Fruit fly (Drosophila melanogaster) whole organism, embryonic: ENCODE data around the gene Bcat.

Source experiments
- Adf1 ChIP-seq: fragments of 200-800 bp; sonication (Bioruptor generic); IDR thresholded peaks from 2 replicates; pipeline ENCODE4 v1.3.6; 2022; ENCODE audit warnings: missing biosample characterization, missing genetic modification characterization
- BEAF-32 ChIP-seq: fragments of 200-800 bp; sonication (Bioruptor generic); optimal IDR thresholded peaks from 3 replicates; lab custom pipeline; 2017; ENCODE audit warnings: missing biosample characterization, missing genetic modification characterization, mild to moderate bottlenecking, moderate library complexity, missing genetic modification reagents
- CG12391 ChIP-seq: fragments of 200-800 bp; sonication (Bioruptor generic); optimal IDR thresholded peaks from 3 replicates; lab custom pipeline; 2018; ENCODE audit warnings: missing biosample characterization, mild to moderate bottlenecking, missing genetic modification characterization, moderate library complexity
- CG12659 ChIP-seq: fragments of 200-800 bp; sonication (Bioruptor generic); optimal IDR thresholded peaks from 3 replicates; lab custom pipeline; 2017; ENCODE audit warnings: mild to moderate bottlenecking, missing biosample characterization, missing genetic modification reagents, missing genetic modification characterization
- CG14860 ChIP-seq: fragments of 200-800 bp; sonication (Bioruptor generic); IDR thresholded peaks from 3 replicates; pipeline ENCODE4 v1.3.6; 2022; ENCODE audit warnings: missing biosample characterization, missing genetic modification characterization; ENCODE audit not compliant: partially characterized antibody
- CG15601 ChIP-seq: fragments of 200-800 bp; sonication (Bioruptor generic); optimal IDR thresholded peaks from 3 replicates; lab custom pipeline; 2019; ENCODE audit warnings: missing biosample characterization, mild to moderate bottlenecking, missing genetic modification characterization, moderate library complexity
- CG17328 ChIP-seq: fragments of 200-800 bp; sonication (Bioruptor generic); IDR thresholded peaks from 2 replicates; pipeline ENCODE4 v1.3.6; 2022; ENCODE audit warnings: missing biosample characterization, missing genetic modification characterization
- CG1792 ChIP-seq: fragments of 200-800 bp; sonication (Bioruptor generic); optimal IDR thresholded peaks from 2 replicates; lab custom pipeline; 2016; ENCODE audit warnings: missing biosample characterization, missing genetic modification characterization
- CG18619 ChIP-seq: fragments of 200-800 bp; sonication (Bioruptor generic); optimal IDR thresholded peaks from 3 replicates; lab custom pipeline; 2017; ENCODE audit warnings: missing biosample characterization, mild to moderate bottlenecking, missing genetic modification characterization
- CG2199 ChIP-seq: fragments of 200-800 bp; sonication (Bioruptor generic); IDR thresholded peaks from 3 replicates; pipeline ENCODE4 v1.3.6; 2022; ENCODE audit warnings: missing biosample characterization, missing genetic modification characterization
- CG31441 ChIP-seq: fragments of 200-800 bp; sonication (Bioruptor generic); IDR thresholded peaks from 2 replicates; pipeline ENCODE4 v1.3.6; 2022; ENCODE audit warnings: missing biosample characterization, missing genetic modification characterization
- CG3281 ChIP-seq: fragments of 200-800 bp; sonication (Bioruptor generic); optimal IDR thresholded peaks from 3 replicates; lab custom pipeline; 2017; ENCODE audit warnings: missing biosample characterization, mild to moderate bottlenecking, missing genetic modification characterization
- CG34422 ChIP-seq: fragments of 200-800 bp; sonication (Bioruptor generic); IDR thresholded peaks from 3 replicates; pipeline ENCODE4 v1.3.6; 2022; ENCODE audit warnings: missing biosample characterization, missing genetic modification characterization
- CG4424 ChIP-seq: fragments of 200-800 bp; sonication (Bioruptor generic); optimal IDR thresholded peaks from 3 replicates; lab custom pipeline; 2016; ENCODE audit warnings: missing biosample characterization, missing genetic modification characterization
- CG6175 ChIP-seq: fragments of 200-800 bp; sonication (Bioruptor generic); IDR thresholded peaks from 3 replicates; pipeline ENCODE4 v1.3.6; 2022; ENCODE audit warnings: missing biosample characterization, missing genetic modification characterization
- CG9215 ChIP-seq: fragments of 200-800 bp; sonication (Bioruptor generic); IDR thresholded peaks from 2 replicates; pipeline ENCODE4 v1.3.6; 2022; ENCODE audit warnings: missing biosample characterization, missing genetic modification characterization
- CG9437 ChIP-seq: fragments of 200-800 bp; sonication (Bioruptor generic); optimal IDR thresholded peaks from 2 replicates; lab custom pipeline; 2018; ENCODE audit warnings: missing biosample characterization, mild to moderate bottlenecking, missing genetic modification characterization
- Dip2 ChIP-seq: fragments of 200-800 bp; sonication (Bioruptor generic); IDR thresholded peaks from 2 replicates; pipeline ENCODE4 v1.3.6; 2022; ENCODE audit warnings: missing biosample characterization, missing genetic modification characterization
- Dll ChIP-seq: fragments of 200-800 bp; sonication (Bioruptor generic); IDR thresholded peaks from 4 replicates; pipeline ENCODE4 v1.3.6; 2022; ENCODE audit warnings: missing biosample characterization, missing genetic modification characterization; ENCODE audit not compliant: partially characterized antibody
- Elba2 ChIP-seq: fragments of 200-800 bp; sonication (Bioruptor generic); optimal IDR thresholded peaks from 3 replicates; lab custom pipeline; 2016; ENCODE audit warnings: missing biosample characterization, missing genetic modification characterization
- Ets65A ChIP-seq: fragments of 200-800 bp; sonication (Bioruptor generic); peaks from one replicate; lab custom pipeline; 2016; ENCODE audit warnings: missing biosample characterization, missing genetic modification characterization
- HLHmδ ChIP-seq: fragments of 200-800 bp; sonication (Bioruptor generic); optimal IDR thresholded peaks from 2 replicates; lab custom pipeline; 2018; ENCODE audit warnings: missing biosample characterization, mild to moderate bottlenecking, missing genetic modification characterization, moderate library complexity
- Jarid2 ChIP-seq: fragments of 200-800 bp; sonication (Bioruptor generic); optimal IDR thresholded peaks from 3 replicates; lab custom pipeline; 2017; ENCODE audit warnings: mild to moderate bottlenecking, missing biosample characterization, missing genetic modification reagents, missing genetic modification characterization
- Kr ChIP-seq: fragments of 200-800 bp; sonication (Bioruptor generic); optimal IDR thresholded peaks from 2 replicates; lab custom pipeline; 2017; ENCODE audit warnings: missing biosample characterization, mild to moderate bottlenecking, missing genetic modification characterization
- Lpt ChIP-seq: fragments of >200 bp; optimal IDR thresholded peaks from 2 replicates; lab custom pipeline; 2018; ENCODE audit warnings: missing biosample characterization, missing genetic modification characterization
- NC2α ChIP-seq: fragments of 200-800 bp; sonication (Bioruptor generic); optimal IDR thresholded peaks from 2 replicates; lab custom pipeline; 2016; ENCODE audit warnings: missing biosample characterization, missing genetic modification characterization
- Nf-YA ChIP-seq: fragments of 200-800 bp; sonication (Bioruptor generic); IDR thresholded peaks from 2 replicates; pipeline ENCODE4 v1.3.6; 2022; ENCODE audit warnings: missing biosample characterization, missing genetic modification characterization
- Trl ChIP-seq, 3 experiments: fragments of >200 bp in 2 of 3; fragments of 200-800 bp in 1 of 3; sonication (Bioruptor generic) in 1 of 3; optimal IDR thresholded peaks; 2 replicates in 1 of 3; 3 replicates in 2 of 3; lab custom pipeline; 2016 to 2017; ENCODE audit warnings: missing biosample characterization in 1 of 3, missing genetic modification characterization in 1 of 3
- YL-1 ChIP-seq: fragments of 200-800 bp; sonication (Bioruptor generic); optimal IDR thresholded peaks from 3 replicates; lab custom pipeline; 2017; ENCODE audit warnings: missing biosample characterization, mild to moderate bottlenecking, missing genetic modification characterization
- abd-A ChIP-seq: fragments of 200-800 bp; sonication (Bioruptor generic); optimal IDR thresholded peaks from 3 replicates; lab custom pipeline; 2019; ENCODE audit warnings: missing biosample characterization, mild to moderate bottlenecking, missing genetic modification characterization, moderate library complexity
- al ChIP-seq: fragments of 200-800 bp; sonication (Bioruptor generic); IDR thresholded peaks from 2 replicates; pipeline ENCODE4 v1.3.6; 2022; ENCODE audit warnings: missing biosample characterization, missing genetic modification characterization
- br ChIP-seq: fragments of >200 bp; optimal IDR thresholded peaks from 2 replicates; lab custom pipeline; 2017
- btn ChIP-seq: fragments of 200-800 bp; sonication (Bioruptor generic); optimal IDR thresholded peaks from 2 replicates; lab custom pipeline; 2016; ENCODE audit warnings: missing biosample characterization, missing genetic modification characterization
- chn ChIP-seq: fragments of 200-800 bp; sonication (Bioruptor generic); optimal IDR thresholded peaks from 2 replicates; lab custom pipeline; 2016; ENCODE audit warnings: missing biosample characterization, missing genetic modification characterization
- cwo ChIP-seq: fragments of 200-800 bp; sonication (Bioruptor generic); optimal IDR thresholded peaks from 3 replicates; lab custom pipeline; 2017; ENCODE audit warnings: missing biosample characterization, missing genetic modification characterization, mild to moderate bottlenecking, moderate library complexity, missing genetic modification reagents
- fd3F ChIP-seq: fragments of 200-800 bp; sonication (Bioruptor generic); optimal IDR thresholded peaks from 2 replicates; lab custom pipeline; 2018; ENCODE audit warnings: missing biosample characterization, mild to moderate bottlenecking, missing genetic modification characterization, moderate library complexity
- gsb ChIP-seq: fragments of 200-800 bp; sonication (Bioruptor generic); IDR thresholded peaks from 2 replicates; pipeline ENCODE4 v1.3.6; 2022; ENCODE audit warnings: missing biosample characterization, missing genetic modification characterization
- jing ChIP-seq: fragments of 200-800 bp; sonication (Bioruptor generic); optimal IDR thresholded peaks from 2 replicates; lab custom pipeline; 2018; ENCODE audit warnings: missing biosample characterization, mild to moderate bottlenecking, missing genetic modification characterization
- mld ChIP-seq: fragments of 200-800 bp; sonication (Bioruptor generic); IDR thresholded peaks from 3 replicates; pipeline ENCODE4 v1.3.6; 2022; ENCODE audit warnings: missing biosample characterization, missing genetic modification characterization; ENCODE audit not compliant: partially characterized antibody
- nerfin-1 ChIP-seq: fragments of 200-800 bp; sonication (Bioruptor generic); optimal IDR thresholded peaks from 3 replicates; lab custom pipeline; 2019; ENCODE audit warnings: missing biosample characterization, mild to moderate bottlenecking, missing genetic modification characterization, moderate library complexity
- oc ChIP-seq: fragments of 200-800 bp; sonication (Bioruptor generic); optimal IDR thresholded peaks from 2 replicates; lab custom pipeline; 2018; ENCODE audit warnings: missing biosample characterization, mild to moderate bottlenecking, missing genetic modification characterization, moderate library complexity
- pb ChIP-seq: fragments of 200-800 bp; sonication (Bioruptor generic); optimal IDR thresholded peaks from 3 replicates; lab custom pipeline; 2016; ENCODE audit warnings: missing biosample characterization, missing genetic modification characterization
- pum ChIP-seq: fragments of 200-800 bp; sonication (Bioruptor generic); optimal IDR thresholded peaks from 2 replicates; lab custom pipeline; 2016; ENCODE audit warnings: missing biosample characterization, missing genetic modification characterization
- ro ChIP-seq: fragments of 200-800 bp; sonication (Bioruptor generic); IDR thresholded peaks from 2 replicates; pipeline ENCODE4 v1.3.6; 2022; ENCODE audit warnings: missing biosample characterization, missing genetic modification characterization
- slou ChIP-seq: fragments of 200-800 bp; sonication (Bioruptor generic); optimal IDR thresholded peaks from 3 replicates; lab custom pipeline; 2016; ENCODE audit warnings: missing biosample characterization, missing genetic modification characterization
- ssp ChIP-seq: fragments of 200-800 bp; sonication (Bioruptor generic); IDR thresholded peaks from 2 replicates; pipeline ENCODE4 v1.3.6; 2022; ENCODE audit warnings: missing biosample characterization, missing genetic modification characterization
- stc ChIP-seq: fragments of 200-800 bp; sonication (Bioruptor generic); IDR thresholded peaks from 2 replicates; pipeline ENCODE4 v1.3.6; 2022; ENCODE audit warnings: missing biosample characterization, missing genetic modification characterization
- vnd ChIP-seq: fragments of 200-800 bp; sonication (Bioruptor generic); IDR thresholded peaks from 3 replicates; pipeline ENCODE4 v1.3.6; 2022; ENCODE audit warnings: missing biosample characterization, missing genetic modification characterization; ENCODE audit not compliant: partially characterized antibody
- wdn ChIP-seq: fragments of 200-800 bp; sonication (Bioruptor generic); IDR thresholded peaks from 2 replicates; pipeline ENCODE4 v1.3.6; 2022; ENCODE audit warnings: missing biosample characterization, missing genetic modification characterization
- wek ChIP-seq: fragments of 200-800 bp; sonication (Bioruptor generic); optimal IDR thresholded peaks from 3 replicates; lab custom pipeline; 2018; ENCODE audit warnings: missing biosample characterization, mild to moderate bottlenecking, missing genetic modification characterization, moderate library complexity
- zen ChIP-seq: fragments of 200-800 bp; sonication (Bioruptor generic); optimal IDR thresholded peaks from 3 replicates; lab custom pipeline; 2018; ENCODE audit warnings: missing biosample characterization, mild to moderate bottlenecking, missing genetic modification characterization, moderate library complexity

The Bcat gene

DNA sequence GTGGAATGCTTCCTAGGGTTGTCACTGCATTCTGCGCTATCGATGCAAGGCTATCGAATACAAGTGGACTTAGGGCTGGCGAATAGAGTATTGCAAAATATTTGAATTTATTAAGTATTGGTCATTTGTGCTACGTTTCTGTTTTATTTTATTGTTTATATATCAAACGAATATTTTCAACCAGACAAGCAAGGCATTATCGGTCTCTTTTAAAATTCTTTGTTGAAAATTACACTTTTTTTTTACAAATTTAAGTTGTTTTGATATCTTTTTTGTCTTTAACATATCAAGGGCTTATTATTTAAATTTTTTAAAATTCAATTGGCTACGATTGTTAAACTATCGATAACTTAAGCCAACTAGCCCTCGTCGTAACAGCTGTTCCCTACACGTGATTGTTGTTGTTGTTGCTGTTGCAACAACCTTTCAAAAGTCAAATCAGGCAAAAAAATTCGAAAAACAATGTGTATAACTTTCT, 9.3 kb upstream of the Bcat start, which contains the start of the genes Ype and CG1662 (continued):
- TF ChIP-seq YL-1 (GFP tag; lab: Kevin White, UChicago) (peak; percentile 55), Elba2 (peak; percentile 2), Lpt (GFP tag; lab: Kevin White, UChicago) (no peak), CG9215 (peak; percentile 66), CG34422 (GFP tag; lab: Robert Waterston, UW) (peak; percentile 61; the same call in 2 of the 3 replicates), jing (GFP tag; lab: Kevin White, UChicago) (no peak), nerfin-1 (tag; lab: Kevin White, UChicago) (peak; percentile 66), ro (GFP tag; lab: Robert Waterston, UW) (no peak), cwo (GFP tag; lab: Kevin White, UChicago) (peak; percentile 86), Jarid2 (GFP tag; lab: Kevin White, UChicago) (no peak), CG6175 (GFP tag; lab: Robert Waterston, UW) (no peak), Adf1 (GFP tag; lab: Robert Waterston, UW) (no peak), CG18619 (GFP tag; lab: Kevin White, UChicago) (peak; percentile 65), CG4424 (GFP tag; lab: Kevin White, UChicago) (peak; percentile 79), CG2199 (no peak), CG9437 (peak; percentile 57), zen (tag; lab: Kevin White, UChicago) (peak; percentile 76), vnd (GFP tag; lab: Robert Waterston, UW) (peak; percentile 74), Kr (GFP tag; lab: Kevin White, UChicago) (no peak), mld (no peak), Dll (peak; percentile 82), wek (no peak), gsb (GFP tag; lab: Robert Waterston, UW) (peak; percentile 14; the same call in 1 of the 2 replicates), Trl (optimal IDR thresholded peaks at IDR 0.05; lab: Kevin White, UChicago) (no peak), Trl (GFP tag; optimal IDR thresholded peaks at IDR 0.05; lab: Kevin White, UChicago) (peak; percentile 71), Dip2 (GFP tag; lab: Robert Waterston, UW) (no peak), BEAF-32 (GFP tag; lab: Kevin White, UChicago) (peak; percentile 90), CG12659 (GFP tag; lab: Kevin White, UChicago) (peak; percentile 84), Nf-YA (GFP tag; lab: Robert Waterston, UW) (no peak), Ets65A (GFP tag; lab: Kevin White, UChicago) (peak; percentile 98), br (lab: Kevin White, UChicago) (no peak), CG17328 (GFP tag; lab: Robert Waterston, UW) (peak; percentile 68), slou (GFP tag; lab: Kevin White, UChicago) (peak; percentile 58), abd-A (peak; percentile 3), CG31441 (peak; percentile 71), HLHmδ (GFP tag; lab: Kevin White, UChicago) (no peak), al (GFP tag; lab: Robert Waterston, UW) (peak; percentile 55), pum (peak; percentile 57), CG3281 (GFP tag; lab: Kevin White, UChicago) (peak; percentile 77), pb (GFP tag; lab: Kevin White, UChicago) (peak; percentile 42), oc (tag; lab: Kevin White, UChicago) (peak; percentile 84), fd3F (GFP tag; lab: Kevin White, UChicago) (peak; percentile 65), CG14860 (GFP tag; lab: Robert Waterston, UW) (peak; percentile 66; the same call in 2 of the 3 replicates), wdn (GFP tag; lab: Robert Waterston, UW) (peak; percentile 39; the same call in 1 of the 2 replicates), NC2α (GFP tag; lab: Kevin White, UChicago) (peak; percentile 37), stc (GFP tag; lab: Robert Waterston, UW) (no peak), chn (GFP tag; lab: Kevin White, UChicago) (peak; percentile 76), ssp (GFP tag; lab: Robert Waterston, UW) (peak; percentile 42), CG12391 (tag; lab: Kevin White, UChicago) (peak; percentile 87), CG15601 (tag; lab: Kevin White, UChicago) (peak; percentile 67), btn (GFP tag; lab: Kevin White, UChicago) (no peak), CG1792 (peak; percentile 36)
